Worm (Caenorhabditis elegans) whole organism, L1 larva: ENCODE measurements around the gene T02H6.4.
A peak's percentile ranks its signal among the peaks of the same experiment; 100 is the strongest.

Experiments used
- C16A3.4 ChIP-seq: fragments of 150-350 bp; optimal IDR thresholded peaks from 2 replicates; lab custom pipeline; 2014; ENCODE audit warnings: missing biosample characterization, missing genetic modification characterization
- F16B12.6 ChIP-seq: fragments of 150-350 bp; optimal IDR thresholded peaks from 2 replicates; lab custom pipeline; 2014; ENCODE audit warnings: missing biosample characterization, missing genetic modification characterization
- aha-1 ChIP-seq: fragments of 150-350 bp; optimal IDR thresholded peaks from 2 replicates; lab custom pipeline; 2014; ENCODE audit warnings: missing biosample characterization, missing genetic modification characterization
- aly-2 ChIP-seq: fragments of 150-350 bp; optimal IDR thresholded peaks from 2 replicates; lab custom pipeline; 2014; ENCODE audit warnings: missing biosample characterization, missing genetic modification characterization
- ceh-88 ChIP-seq: fragments of 200-800 bp; sonication (Bioruptor generic); IDR thresholded peaks from 2 replicates; pipeline ENCODE4 v1.3.6; 2022; ENCODE audit warnings: missing genetic modification characterization, missing compliant biosample characterization
- dpl-1 ChIP-seq, 3 experiments: fragments of 150-350 bp in 2 of 3; sonication (generic microtip) in 1 of 3; optimal IDR thresholded peaks; 2 replicates each; lab custom pipeline; 2014 to 2017; ENCODE audit warnings: missing biosample characterization in 3 of 3, missing genetic modification characterization in 3 of 3, missing genetic modification reagents in 3 of 3
- dsc-1 ChIP-seq: sonication (generic microtip); optimal IDR thresholded peaks from 2 replicates; lab custom pipeline; 2016; ENCODE audit warnings: mild to moderate bottlenecking, missing genetic modification characterization, missing compliant biosample characterization
- egl-13 ChIP-seq: sonication (generic microtip); optimal IDR thresholded peaks from 2 replicates; lab custom pipeline; 2016; ENCODE audit warnings: missing genotype, missing genetic modification reagents, missing genetic modification characterization, missing compliant biosample characterization
- ets-5 ChIP-seq: fragments of 200-800 bp; sonication (Bioruptor generic); IDR thresholded peaks from 2 replicates; pipeline ENCODE4 v1.3.6; 2022; ENCODE audit warnings: missing genetic modification characterization, missing compliant biosample characterization
- fkh-10 ChIP-seq: sonication (generic microtip); optimal IDR thresholded peaks from 2 replicates; lab custom pipeline; 2017; ENCODE audit warnings: missing biosample characterization, missing genetic modification reagents, missing genetic modification characterization
- fkh-4 ChIP-seq: sonication (generic microtip); optimal IDR thresholded peaks from 2 replicates; lab custom pipeline; 2016; ENCODE audit warnings: missing compliant biosample characterization, missing genetic modification characterization, borderline replicate concordance
- fkh-8 ChIP-seq: sonication (generic microtip); optimal IDR thresholded peaks from 2 replicates; lab custom pipeline; 2016; ENCODE audit warnings: mild to moderate bottlenecking, missing genetic modification characterization, missing compliant biosample characterization
- fos-1 ChIP-seq: fragments of 150-350 bp; optimal IDR thresholded peaks from 2 replicates; lab custom pipeline; 2014; ENCODE audit warnings: missing biosample characterization, missing genetic modification characterization
- grh-1 ChIP-seq: fragments of 200-800 bp; sonication (Bioruptor generic); IDR thresholded peaks from 2 replicates; pipeline ENCODE4 v1.3.6; 2022; ENCODE audit warnings: missing genetic modification reagents, missing genetic modification characterization, missing compliant biosample characterization
- irx-1 ChIP-seq: sonication (generic microtip); optimal IDR thresholded peaks from 2 replicates; lab custom pipeline; 2016; ENCODE audit warnings: missing genetic modification characterization, missing compliant biosample characterization
- jun-1 ChIP-seq: fragments of 150-350 bp; optimal IDR thresholded peaks from 2 replicates; lab custom pipeline; 2014; ENCODE audit warnings: missing biosample characterization, missing genetic modification reagents, missing genetic modification characterization
- lin-14 ChIP-seq: fragments of 200-800 bp; sonication (Bioruptor generic); optimal IDR thresholded peaks from 2 replicates; lab custom pipeline; 2018; ENCODE audit warnings: mild to moderate bottlenecking, missing genetic modification characterization, moderate library complexity, missing compliant biosample characterization
- lin-15B ChIP-seq: fragments of 150-350 bp; sonication (generic microtip); optimal IDR thresholded peaks from 3 replicates; lab custom pipeline; 2014; ENCODE audit warnings: missing biosample characterization, missing genetic modification characterization
- lin-39 ChIP-seq: fragments of 150-350 bp; optimal IDR thresholded peaks from 2 replicates; lab custom pipeline; 2014; ENCODE audit warnings: missing biosample characterization, missing genetic modification reagents, missing genetic modification characterization
- mab-9 ChIP-seq: fragments of 200-800 bp; sonication (Bioruptor generic); IDR thresholded peaks from 2 replicates; pipeline ENCODE4 v1.3.6; 2022; ENCODE audit warnings: missing genetic modification reagents, missing genetic modification characterization, missing compliant biosample characterization
- mep-1 ChIP-seq: fragments of 150-350 bp; optimal IDR thresholded peaks from 2 replicates; lab custom pipeline; 2014; ENCODE audit warnings: missing biosample characterization, missing genetic modification characterization
- nhr-11 ChIP-seq: fragments of 150-350 bp; optimal IDR thresholded peaks from 2 replicates; lab custom pipeline; 2014; ENCODE audit warnings: missing biosample characterization, missing genetic modification characterization
- nhr-47 ChIP-seq: sonication (generic microtip); optimal IDR thresholded peaks from 2 replicates; lab custom pipeline; 2016; ENCODE audit warnings: mild to moderate bottlenecking, missing genetic modification characterization, moderate library complexity, missing compliant biosample characterization
- nhr-76 ChIP-seq: sonication (generic microtip); optimal IDR thresholded peaks from 2 replicates; lab custom pipeline; 2017; ENCODE audit warnings: missing biosample characterization, missing genetic modification characterization
- nhr-77 ChIP-seq: fragments of 150-350 bp; optimal IDR thresholded peaks from 2 replicates; lab custom pipeline; 2014; ENCODE audit warnings: missing biosample characterization, missing genetic modification characterization
- nhr-85 ChIP-seq: sonication (generic microtip); peaks from one replicate; lab custom pipeline; 2016; ENCODE audit warnings: missing genetic modification characterization, inconsistent platforms, missing compliant biosample characterization
- nhr-90 ChIP-seq: sonication (generic microtip); optimal IDR thresholded peaks from 2 replicates; lab custom pipeline; 2016; ENCODE audit warnings: mild to moderate bottlenecking, missing genetic modification characterization, missing compliant biosample characterization; ENCODE audit not compliant: poor library complexity
- pag-3 ChIP-seq: sonication (generic microtip); optimal IDR thresholded peaks from 2 replicates; lab custom pipeline; 2017; ENCODE audit warnings: missing genetic modification characterization, mild to moderate bottlenecking, missing compliant biosample characterization, antibody characterized with exemption, borderline replicate concordance; ENCODE audit not compliant: insufficient read depth
- pqm-1 ChIP-seq: sonication (generic microtip); optimal IDR thresholded peaks from 3 replicates; lab custom pipeline; 2017; ENCODE audit warnings: missing biosample characterization, missing genetic modification characterization
- skn-1 ChIP-seq: fragments of 150-350 bp; optimal IDR thresholded peaks from 2 replicates; lab custom pipeline; 2014; ENCODE audit warnings: missing biosample characterization, missing genetic modification characterization
- snpc-4 ChIP-seq: fragments of 150-350 bp; optimal IDR thresholded peaks from 2 replicates; lab custom pipeline; 2014; ENCODE audit warnings: missing biosample characterization, missing genetic modification characterization
- sox-4 ChIP-seq: sonication (generic microtip); optimal IDR thresholded peaks from 2 replicates; lab custom pipeline; 2016; ENCODE audit warnings: missing genetic modification characterization, missing compliant biosample characterization
- tlp-1 ChIP-seq: fragments of 150-350 bp; optimal IDR thresholded peaks from 2 replicates; lab custom pipeline; 2014; ENCODE audit warnings: missing biosample characterization, missing genetic modification characterization
- unc-30 ChIP-seq: sonication (generic microtip); optimal IDR thresholded peaks from 2 replicates; lab custom pipeline; 2017; ENCODE audit warnings: missing biosample characterization, missing genetic modification characterization
- unc-62 ChIP-seq: fragments of 150-350 bp; optimal IDR thresholded peaks from 2 replicates; lab custom pipeline; 2014; ENCODE audit warnings: missing biosample characterization, missing genetic modification reagents, missing genetic modification characterization
- unc-98 ChIP-seq: fragments of 200-800 bp; sonication (Bioruptor generic); IDR thresholded peaks from 2 replicates; pipeline ENCODE4 v1.3.6; 2022; ENCODE audit warnings: missing genetic modification characterization, missing compliant biosample characterization
- zag-1 ChIP-seq: fragments of 150-350 bp; optimal IDR thresholded peaks from 2 replicates; lab custom pipeline; 2014; ENCODE audit warnings: missing biosample characterization, missing genetic modification characterization
- zip-4 ChIP-seq: fragments of 200-800 bp; sonication (Bioruptor generic); optimal IDR thresholded peaks from 2 replicates; lab custom pipeline; 2018; ENCODE audit warnings: mild to moderate bottlenecking, missing genetic modification characterization, moderate library complexity, missing compliant biosample characterization

The T02H6.4 gene

ce11 chrII:683467-683866, 6.4 kb upstream of the T02H6.4 start, which contains the start of gene T02H6.6:
TSS of gene T02H6.6 (plus strand) at chrII:683767.
- no peak for TF ChIP-seq nhr-77 (tag; lab: Kevin White, UChicago)
- no peak for TF ChIP-seq egl-13 (tag; lab: Kevin White, UChicago)
- TF ChIP-seq mab-9, result no peak
- no peak for TF ChIP-seq C16A3.4 (tag; lab: Kevin White, UChicago)
- TF ChIP-seq nhr-90 (tag; lab: Kevin White, UChicago), result no peak
- TF ChIP-seq lin-15B, result no peak
- TF ChIP-seq fkh-4 (tag; lab: Kevin White, UChicago), result no peak
- TF ChIP-seq zag-1 (tag; lab: Kevin White, UChicago), result no peak
- TF ChIP-seq mep-1 (tag; lab: Kevin White, UChicago), result no peak
- TF ChIP-seq snpc-4 (tag; lab: Kevin White, UChicago), result no peak
- TF ChIP-seq nhr-85 (tag; lab: Kevin White, UChicago), result no peak
- no peak for TF ChIP-seq zip-4 (GFP tag; lab: Kevin White, UChicago)
- no peak for TF ChIP-seq irx-1 (tag; lab: Kevin White, UChicago)
- TF ChIP-seq skn-1 (tag; lab: Kevin White, UChicago), result no peak
- no peak for TF ChIP-seq ets-5
- TF ChIP-seq nhr-11 (tag; lab: Kevin White, UChicago), result no peak
- TF ChIP-seq aly-2 (tag; lab: Kevin White, UChicago), result no peak

- TF ChIP-seq zip-4 (GFP tag; lab: Kevin White, UChicago) (no peak), nhr-77 (tag; lab: Kevin White, UChicago) (no peak), nhr-76 (tag; lab: Kevin White, UChicago) (no peak), lin-14 (GFP tag; lab: Kevin White, UChicago) (no peak), sox-4 (no peak), fkh-10 (GFP tag; lab: Kevin White, UChicago) (no peak), fos-1 (tag; lab: Kevin White, UChicago) (no peak), nhr-47 (tag; lab: Kevin White, UChicago) (no peak), dpl-1 (GFP tag; optimal IDR thresholded peaks at IDR 0.05; lab: Kevin White, UChicago) (no peak), F16B12.6 (tag; lab: Kevin White, UChicago) (no peak), unc-62 (GFP tag; lab: Kevin White, UChicago) (no peak), ceh-88 (GFP tag; lab: Robert Waterston, UW) (no peak), dsc-1 (tag; lab: Kevin White, UChicago) (no peak), grh-1 (no peak), snpc-4 (tag; lab: Kevin White, UChicago) (no peak), unc-30 (tag; lab: Kevin White, UChicago) (no peak)
These were observed 5.0 kb upstream of the T02H6.4 start, which contains the start of gene T02H6.5 for ce11 chrII:684811-685210. TSS of gene T02H6.5 (plus strand) at chrII:685111.

ce11 chrII:691550-691949, 1.7 kb downstream of the T02H6.4 start, which contains the start of gene T02H6.3:
TSS of gene T02H6.3 (plus strand) at chrII:691850.
- no peak for TF ChIP-seq lin-39 (tag; lab: Kevin White, UChicago)
- no peak for TF ChIP-seq C16A3.4 (tag; lab: Kevin White, UChicago)
- no peak for TF ChIP-seq ceh-88 (GFP tag; lab: Robert Waterston, UW)
- no peak for TF ChIP-seq snpc-4 (tag; lab: Kevin White, UChicago)
- TF ChIP-seq pqm-1 (tag; lab: Kevin White, UChicago), result no peak
- no peak for TF ChIP-seq fkh-8 (tag; lab: Kevin White, UChicago)
- TF ChIP-seq dsc-1 (tag; lab: Kevin White, UChicago), result no peak
- TF ChIP-seq jun-1 (tag; lab: Kevin White, UChicago), result no peak
- no peak for TF ChIP-seq pag-3
- no peak for TF ChIP-seq aha-1 (tag; lab: Kevin White, UChicago)
- TF ChIP-seq tlp-1 (tag; lab: Kevin White, UChicago), result no peak
- no peak for TF ChIP-seq ets-5
- TF ChIP-seq lin-14 (GFP tag; lab: Kevin White, UChicago), result no peak

ce11 chrII:695079-695478, 5.2 kb downstream of the T02H6.4 start:
- TF ChIP-seq grh-1 (peak; percentile 39; the same call in 1 of the 2 replicates), ets-5 (peak; percentile 61; the same call in 1 of the 2 replicates), unc-98 (GFP tag; lab: Robert Waterston, UW) (peak; percentile 13; the same call in 1 of the 2 replicates)
